Worm (Caenorhabditis elegans) whole organism, mixed stage, embryonic: Measurements from ENCODE around the gene msp-10.

Experiments used
- bed-3 ChIP-seq: fragments of 200-800 bp; sonication (Bioruptor generic); optimal IDR thresholded peaks from 3 replicates; lab custom pipeline; 2018; ENCODE audit warnings: mild to moderate bottlenecking, missing genetic modification characterization, moderate library complexity, missing compliant biosample characterization
- blmp-1 ChIP-seq: fragments of 150-350 bp; optimal IDR thresholded peaks from 2 replicates; lab custom pipeline; 2014; ENCODE audit warnings: missing biosample characterization, missing genetic modification characterization
- ceh-43 ChIP-seq: fragments of 200-800 bp; sonication (Bioruptor generic); optimal IDR thresholded peaks from 2 replicates; lab custom pipeline; 2018; ENCODE audit warnings: mild to moderate bottlenecking, missing genetic modification characterization, moderate library complexity, missing compliant biosample characterization
- ces-1 ChIP-seq: fragments of 150-350 bp; optimal IDR thresholded peaks from 2 replicates; lab custom pipeline; 2014; ENCODE audit warnings: missing biosample characterization, missing genetic modification reagents, missing genetic modification characterization
- elt-3 ChIP-seq: fragments of 150-350 bp; optimal IDR thresholded peaks from 2 replicates; lab custom pipeline; 2014; ENCODE audit warnings: missing biosample characterization, missing genetic modification characterization
- lin-13 ChIP-seq: fragments of 150-350 bp; optimal IDR thresholded peaks from 2 replicates; lab custom pipeline; 2014; ENCODE audit warnings: missing biosample characterization, missing genetic modification characterization
- lsy-2 ChIP-seq: fragments of 150-350 bp; optimal IDR thresholded peaks from 2 replicates; lab custom pipeline; 2014; ENCODE audit warnings: missing biosample characterization, missing genetic modification characterization
- nhr-12 ChIP-seq: fragments of 150-350 bp; optimal IDR thresholded peaks from 2 replicates; lab custom pipeline; 2014; ENCODE audit warnings: missing biosample characterization, missing genetic modification characterization
- nhr-237 ChIP-seq: fragments of 150-350 bp; optimal IDR thresholded peaks from 2 replicates; lab custom pipeline; 2014; ENCODE audit warnings: missing biosample characterization, missing genetic modification characterization
- pha-4 ChIP-seq: fragments of 150-350 bp; optimal IDR thresholded peaks from 2 replicates; lab custom pipeline; 2018; ENCODE audit warnings: missing biosample characterization, missing genetic modification reagents, missing genetic modification characterization
- snpc-4 ChIP-seq: fragments of 150-350 bp; optimal IDR thresholded peaks from 2 replicates; lab custom pipeline; 2014; ENCODE audit warnings: missing biosample characterization, missing genetic modification characterization
- unc-39 ChIP-seq: fragments of 150-350 bp; optimal IDR thresholded peaks from 2 replicates; lab custom pipeline; 2014; ENCODE audit warnings: missing biosample characterization, missing genetic modification characterization
- unc-62 ChIP-seq: fragments of 150-350 bp; optimal IDR thresholded peaks from 2 replicates; lab custom pipeline; 2014; ENCODE audit warnings: missing biosample characterization, missing genetic modification reagents, missing genetic modification characterization
- ztf-11 ChIP-seq: fragments of 150-350 bp; optimal IDR thresholded peaks from 2 replicates; lab custom pipeline; 2014; ENCODE audit warnings: missing biosample characterization, missing genetic modification characterization

ce11 chrIV:9855712-9856111 lies 18.3 kb downstream of the msp-10 start, which contains the start of gene K07F5.12:
- TF ChIP-seq lsy-2 (tag; lab: Kevin White, UChicago) (no peak), unc-62 (GFP tag; lab: Kevin White, UChicago) (no peak), nhr-237 (tag; lab: Kevin White, UChicago) (no peak), blmp-1 (no peak), elt-3 (no peak), lin-13 (no peak), nhr-12 (tag; lab: Kevin White, UChicago) (no peak), pha-4 (tag; lab: Kevin White, UChicago) (no peak), unc-39 (tag; lab: Kevin White, UChicago) (no peak), snpc-4 (no peak), ztf-11 (tag; lab: Kevin White, UChicago) (no peak), ceh-43 (GFP tag; lab: Kevin White, UChicago) (no peak), bed-3 (no peak), ces-1 (no peak)
